Fruit fly (Drosophila melanogaster): ENCODE data around the gene CG44044.

DNA sequence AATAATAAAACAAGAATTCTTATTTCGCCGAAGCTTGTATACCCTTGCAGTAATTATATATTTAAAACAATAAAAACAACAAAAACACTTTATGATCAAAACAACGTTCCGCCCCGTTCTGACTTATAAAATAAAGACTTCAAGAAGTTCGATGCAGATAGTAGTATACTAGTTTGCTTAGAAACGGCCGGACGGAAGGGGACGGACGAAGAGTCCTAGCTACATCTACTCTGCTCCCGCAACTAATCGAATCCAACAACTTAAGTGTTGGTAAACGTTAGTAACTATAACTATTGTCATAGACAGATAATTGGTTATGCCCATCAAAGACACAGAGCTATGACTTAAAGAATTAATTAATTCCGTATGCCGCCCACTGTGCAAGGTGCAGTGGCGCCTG lies 37.2 kb upstream of the CG44044 start:
- TF ChIP-seq pad (GFP tag; optimal IDR thresholded peaks at IDR 0.05) = no peak
- TF ChIP-seq CG7045 (GFP tag; optimal IDR thresholded peaks at IDR 0.05) = no peak
- no peak for TF ChIP-seq tj (GFP tag; optimal IDR thresholded peaks at IDR 0.05)
- no peak for TF ChIP-seq cnc (optimal IDR thresholded peaks at IDR 0.05)
- no peak for TF ChIP-seq Hr96 (GFP tag; optimal IDR thresholded peaks at IDR 0.05)
- no peak for TF ChIP-seq CG7101 (tag; optimal IDR thresholded peaks at IDR 0.05)
- TF ChIP-seq CG11617 (GFP tag; optimal IDR thresholded peaks at IDR 0.05) = no peak
- no peak for TF ChIP-seq CG33017 (tag; optimal IDR thresholded peaks at IDR 0.05)
- no peak for TF ChIP-seq CG1620 (GFP tag; optimal IDR thresholded peaks at IDR 0.05)
